Fruit fly (Drosophila melanogaster) whole organism, embryonic: ENCODE data around the gene CG44838.

ENCODE experiments used
- Awh ChIP-seq: fragments of 200-800 bp; sonication (Bioruptor generic); IDR thresholded peaks from 2 replicates; pipeline ENCODE4, ENCODE4 v1.3.6; 2022; ENCODE audit warnings: missing biosample characterization, missing genetic modification characterization
- CG1024 ChIP-seq: fragments of 200-800 bp; sonication (Bioruptor generic); IDR thresholded peaks from 2 replicates; pipeline ENCODE4 v1.3.6; 2022; ENCODE audit warnings: missing biosample characterization, missing genetic modification characterization
- CG11247 ChIP-seq: fragments of 200-800 bp; sonication (Bioruptor generic); IDR thresholded peaks from 2 replicates; pipeline ENCODE4 v1.3.6; 2022; ENCODE audit warnings: missing biosample characterization, missing genetic modification characterization
- CG1233 ChIP-seq: fragments of 200-800 bp; sonication (Bioruptor generic); optimal IDR thresholded peaks from 4 replicates; lab custom pipeline; 2018; ENCODE audit warnings: missing biosample characterization, mild to moderate bottlenecking, missing genetic modification characterization
- CG15073 ChIP-seq: fragments of 200-800 bp; sonication (Bioruptor generic); optimal IDR thresholded peaks from 2 replicates; lab custom pipeline; 2016; ENCODE audit warnings: missing biosample characterization, missing genetic modification characterization
- CG17359 ChIP-seq: fragments of 200-800 bp; sonication (Bioruptor generic); optimal IDR thresholded peaks from 3 replicates; lab custom pipeline; 2018; ENCODE audit warnings: missing biosample characterization, mild to moderate bottlenecking, missing genetic modification characterization, moderate library complexity
- CG17568 ChIP-seq: fragments of 200-800 bp; sonication (Bioruptor generic); optimal IDR thresholded peaks from 2 replicates; lab custom pipeline; 2018; ENCODE audit warnings: missing biosample characterization, mild to moderate bottlenecking, missing genetic modification characterization, moderate library complexity
- CG17829 ChIP-seq: fragments of 200-800 bp; optimal IDR thresholded peaks from 2 replicates; lab custom pipeline; 2019; ENCODE audit warnings: missing biosample characterization, mild to moderate bottlenecking, missing genetic modification characterization, moderate library complexity
- CG18764 ChIP-seq: fragments of 200-800 bp; sonication (Bioruptor generic); optimal IDR thresholded peaks from 3 replicates; lab custom pipeline; 2016; ENCODE audit warnings: missing biosample characterization, missing genetic modification characterization
- CG2875 ChIP-seq: fragments of 200-800 bp; sonication (Bioruptor generic); optimal IDR thresholded peaks from 2 replicates; lab custom pipeline; 2017; ENCODE audit warnings: missing biosample characterization, mild to moderate bottlenecking, missing genetic modification characterization, missing genetic modification reagents
- CG32767 ChIP-seq: fragments of 200-800 bp; sonication (Bioruptor generic); IDR thresholded peaks from 2 replicates; pipeline ENCODE4 v1.3.6; 2022; ENCODE audit warnings: missing biosample characterization, missing genetic modification characterization
- CG33557 ChIP-seq: fragments of 200-800 bp; sonication (Bioruptor generic); optimal IDR thresholded peaks from 2 replicates; lab custom pipeline; 2019; ENCODE audit warnings: missing biosample characterization, mild to moderate bottlenecking, missing genetic modification characterization, moderate library complexity
- CG7556 ChIP-seq: fragments of 200-800 bp; sonication (Bioruptor generic); optimal IDR thresholded peaks from 2 replicates; lab custom pipeline; 2017; ENCODE audit warnings: missing biosample characterization, mild to moderate bottlenecking, missing genetic modification characterization
- CG7839 ChIP-seq: fragments of 200-800 bp; sonication (Bioruptor generic); optimal IDR thresholded peaks from 3 replicates; lab custom pipeline; 2018; ENCODE audit warnings: missing biosample characterization, mild to moderate bottlenecking, missing genetic modification characterization, moderate library complexity
- CG7963 ChIP-seq: fragments of 200-800 bp; sonication (Bioruptor generic); IDR thresholded peaks from 3 replicates; pipeline ENCODE4 v1.3.6; 2022; ENCODE audit warnings: missing biosample characterization, missing genetic modification characterization; ENCODE audit not compliant: partially characterized antibody
- Dfd ChIP-seq, 2 experiments: fragments of >200 bp; optimal IDR thresholded peaks; 2 replicates each; lab custom pipeline; 2017; ENCODE audit warnings: missing biosample characterization in 2 of 2, missing genetic modification characterization in 2 of 2
- E2f2 ChIP-seq: fragments of 200-800 bp; sonication (Bioruptor generic); IDR thresholded peaks from 2 replicates; pipeline ENCODE4 v1.3.6; 2022; ENCODE audit warnings: missing biosample characterization, missing genetic modification characterization
- Fer3 ChIP-seq: fragments of 200-800 bp; sonication (Bioruptor generic); optimal IDR thresholded peaks from 2 replicates; lab custom pipeline; 2018; ENCODE audit warnings: missing biosample characterization, mild to moderate bottlenecking, missing genetic modification characterization, moderate library complexity
- HHEX ChIP-seq: fragments of 200-800 bp; sonication (Bioruptor generic); optimal IDR thresholded peaks from 3 replicates; lab custom pipeline; 2017; ENCODE audit warnings: missing biosample characterization, mild to moderate bottlenecking, missing genetic modification characterization, missing genetic modification reagents
- HLH3B ChIP-seq: fragments of 200-800 bp; sonication (Bioruptor generic); IDR thresholded peaks from 2 replicates; pipeline ENCODE4 v1.3.6; 2022; ENCODE audit warnings: missing biosample characterization, missing genetic modification characterization
- Hr51 ChIP-seq, 2 experiments: fragments of 200-800 bp; sonication (Bioruptor generic); optimal IDR thresholded peaks; 2 replicates in 1 of 2; 3 replicates in 1 of 2; lab custom pipeline; 2016 to 2018; ENCODE audit warnings: missing biosample characterization in 2 of 2, missing genetic modification characterization in 2 of 2, mild to moderate bottlenecking in 1 of 2, moderate library complexity in 1 of 2
- Lhr ChIP-seq: fragments of 200-800 bp; sonication (Bioruptor generic); optimal IDR thresholded peaks from 3 replicates; lab custom pipeline; 2017; ENCODE audit warnings: mild to moderate bottlenecking, missing biosample characterization, missing genetic modification reagents, missing genetic modification characterization
- Lim3 ChIP-seq: fragments of 200-800 bp; sonication (Bioruptor generic); IDR thresholded peaks from 2 replicates; pipeline ENCODE4 v1.3.6; 2022; ENCODE audit warnings: missing biosample characterization, missing genetic modification characterization
- NC2α ChIP-seq: fragments of 200-800 bp; sonication (Bioruptor generic); optimal IDR thresholded peaks from 2 replicates; lab custom pipeline; 2016; ENCODE audit warnings: missing biosample characterization, missing genetic modification characterization
- Rfx ChIP-seq: fragments of 200-800 bp; sonication (Bioruptor generic); IDR thresholded peaks from 2 replicates; pipeline ENCODE4 v1.3.6; 2022; ENCODE audit warnings: missing biosample characterization, missing genetic modification characterization
- Side ChIP-seq: fragments of 200-800 bp; sonication (Bioruptor generic); optimal IDR thresholded peaks from 2 replicates; lab custom pipeline; 2016; ENCODE audit warnings: missing biosample characterization, missing genetic modification characterization
- Ssrp ChIP-seq: fragments of 200-800 bp; sonication (Bioruptor generic); optimal IDR thresholded peaks from 2 replicates; lab custom pipeline; 2018; ENCODE audit warnings: missing biosample characterization, mild to moderate bottlenecking, missing genetic modification characterization, moderate library complexity
- Stat92E ChIP-seq, 3 experiments: fragments of >200 bp in 2 of 3; fragments of 200-800 bp in 1 of 3; sonication (Bioruptor generic) in 1 of 3; optimal IDR thresholded peaks; 2 replicates each; lab custom pipeline; 2017 to 2019; ENCODE audit warnings: missing biosample characterization in 3 of 3, missing genetic modification characterization in 3 of 3, mild to moderate bottlenecking in 1 of 3, moderate library complexity in 1 of 3
- TFAM ChIP-seq: fragments of 200-800 bp; sonication (Bioruptor generic); optimal IDR thresholded peaks from 2 replicates; lab custom pipeline; 2017; ENCODE audit warnings: missing biosample characterization, missing genetic modification characterization, inconsistent platforms
- Tbp ChIP-seq: fragments of >200 bp; optimal IDR thresholded peaks from 2 replicates; lab custom pipeline; 2018; ENCODE audit warnings: missing biosample characterization, missing genetic modification characterization
- Trl ChIP-seq, 3 experiments: fragments of >200 bp in 2 of 3; fragments of 200-800 bp in 1 of 3; sonication (Bioruptor generic) in 1 of 3; optimal IDR thresholded peaks; 2 replicates in 1 of 3; 3 replicates in 2 of 3; lab custom pipeline; 2016 to 2017; ENCODE audit warnings: missing biosample characterization in 1 of 3, missing genetic modification characterization in 1 of 3
- Usf ChIP-seq: fragments of 200-800 bp; sonication (Bioruptor generic); optimal IDR thresholded peaks from 2 replicates; lab custom pipeline; 2017; ENCODE audit warnings: missing genotype, missing biosample characterization, missing genetic modification characterization
- ab ChIP-seq: fragments of 200-800 bp; sonication (Bioruptor generic); optimal IDR thresholded peaks from 2 replicates; lab custom pipeline; 2016; ENCODE audit warnings: missing biosample characterization, missing genetic modification characterization
- br ChIP-seq: fragments of >200 bp; optimal IDR thresholded peaks from 2 replicates; lab custom pipeline; 2017
- btn ChIP-seq: fragments of 200-800 bp; sonication (Bioruptor generic); optimal IDR thresholded peaks from 2 replicates; lab custom pipeline; 2016; ENCODE audit warnings: missing biosample characterization, missing genetic modification characterization
- cato ChIP-seq: fragments of 200-800 bp; sonication (Bioruptor generic); optimal IDR thresholded peaks from 2 replicates; lab custom pipeline; 2016; ENCODE audit warnings: missing biosample characterization, missing genetic modification characterization, borderline replicate concordance
- chm ChIP-seq: fragments of 200-800 bp; sonication (Bioruptor generic); IDR thresholded peaks from 2 replicates; pipeline ENCODE4 v1.3.6; 2022; ENCODE audit warnings: missing biosample characterization, missing genetic modification characterization
- grn ChIP-seq: fragments of 200-800 bp; sonication (Bioruptor generic); optimal IDR thresholded peaks from 3 replicates; lab custom pipeline; 2017; ENCODE audit warnings: missing biosample characterization, missing genetic modification characterization
- gsb ChIP-seq: fragments of 200-800 bp; sonication (Bioruptor generic); IDR thresholded peaks from 2 replicates; pipeline ENCODE4 v1.3.6; 2022; ENCODE audit warnings: missing biosample characterization, missing genetic modification characterization
- inv ChIP-seq: fragments of 200-800 bp; sonication (Bioruptor generic); IDR thresholded peaks from 2 replicates; pipeline ENCODE4 v1.3.6; 2022; ENCODE audit warnings: missing biosample characterization, missing genetic modification characterization; ENCODE audit not compliant: partially characterized antibody
- kay ChIP-seq: fragments of 200-800 bp; sonication (Bioruptor generic); optimal IDR thresholded peaks from 2 replicates; lab custom pipeline; 2016; ENCODE audit warnings: missing biosample characterization, missing genetic modification characterization
- lmd ChIP-seq: fragments of 200-800 bp; sonication (Bioruptor generic); IDR thresholded peaks from 2 replicates; pipeline ENCODE4 v1.3.6; 2022; ENCODE audit warnings: missing biosample characterization, missing genetic modification characterization
- lola ChIP-seq, 3 experiments: fragments of >200 bp in 2 of 3; fragments of 200-800 bp in 1 of 3; sonication (Bioruptor generic) in 1 of 3; optimal IDR thresholded peaks; 2 replicates each; lab custom pipeline; 2017 to 2019; ENCODE audit warnings: missing biosample characterization in 3 of 3, missing genetic modification characterization in 3 of 3, mild to moderate bottlenecking in 1 of 3, moderate library complexity in 1 of 3
- repo ChIP-seq: fragments of 200-800 bp; sonication (Bioruptor generic); optimal IDR thresholded peaks from 2 replicates; lab custom pipeline; 2016; ENCODE audit warnings: missing biosample characterization, missing genetic modification characterization
- sisA ChIP-seq: fragments of 200-800 bp; sonication (Bioruptor generic); IDR thresholded peaks from 2 replicates; pipeline ENCODE4 v1.3.6; 2022; ENCODE audit warnings: missing biosample characterization, missing genetic modification characterization
- stc ChIP-seq: fragments of 200-800 bp; sonication (Bioruptor generic); IDR thresholded peaks from 2 replicates; pipeline ENCODE4 v1.3.6; 2022; ENCODE audit warnings: missing biosample characterization, missing genetic modification characterization
- tap ChIP-seq: fragments of 200-800 bp; optimal IDR thresholded peaks from 3 replicates; lab custom pipeline; 2019; ENCODE audit warnings: missing biosample characterization, mild to moderate bottlenecking, missing genetic modification characterization, moderate library complexity
- tgo ChIP-seq: fragments of 200-800 bp; sonication (Bioruptor generic); IDR thresholded peaks from 3 replicates; pipeline ENCODE4 v1.3.6; 2022; ENCODE audit warnings: missing biosample characterization, missing genetic modification characterization
- tio ChIP-seq: fragments of 200-800 bp; sonication (Bioruptor generic); optimal IDR thresholded peaks from 2 replicates; lab custom pipeline; 2017; ENCODE audit warnings: missing biosample characterization, missing genetic modification characterization, inconsistent platforms
- wor ChIP-seq: fragments of 200-800 bp; sonication (Bioruptor generic); IDR thresholded peaks from 2 replicates; pipeline ENCODE4 v1.3.6; 2022; ENCODE audit warnings: missing biosample characterization, missing genetic modification characterization

Gene CG44838

DNA sequence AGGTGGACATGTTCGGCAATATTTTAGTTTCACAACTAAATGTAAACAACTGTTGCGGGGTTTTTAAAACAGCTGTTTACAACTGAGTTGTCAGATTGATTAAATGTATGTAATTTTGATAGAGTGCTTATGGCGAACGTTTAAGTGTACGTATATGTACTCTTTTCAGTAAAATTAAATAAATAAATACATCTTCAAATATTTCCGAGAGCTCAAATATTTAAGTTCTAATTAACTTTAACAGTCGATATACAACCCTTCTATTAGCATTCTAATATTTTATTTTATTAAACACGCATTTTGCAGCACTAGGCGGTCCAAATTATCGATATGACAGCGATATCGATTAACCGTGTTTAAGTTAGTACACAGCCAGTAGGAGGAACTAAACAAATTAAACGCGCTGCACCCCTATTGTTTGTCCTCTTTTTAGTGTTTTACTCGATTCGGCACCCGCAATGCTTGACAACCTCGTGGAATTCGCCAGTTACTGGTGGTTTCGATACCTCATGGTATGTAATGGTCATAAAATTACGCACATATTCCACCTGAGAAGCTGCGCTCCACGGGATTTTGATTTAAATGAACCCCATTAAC lies 9.2 kb upstream of the CG44838 start, which contains the start of the genes CG3448 and ghi (continued):
- TF ChIP-seq CG32767 (GFP tag; lab: Robert Waterston, UW) (no peak), Ssrp (tag; lab: Kevin White, UChicago) (no peak), chm (GFP tag; lab: Robert Waterston, UW) (0 out of 2 replicates have a peak, but pooled peaks have one; percentile 30), repo (GFP tag; lab: Kevin White, UChicago) (no peak), Side (GFP tag; lab: Kevin White, UChicago) (peak; percentile 26), Awh (GFP tag; lab: Robert Waterston, UW) (peak; percentile 72), CG17568 (GFP tag; lab: Kevin White, UChicago) (no peak), Usf (GFP tag; lab: Kevin White, UChicago) (no peak), Lhr (peak; percentile 13), CG7556 (GFP tag; lab: Kevin White, UChicago) (peak; percentile 62), HHEX (peak; percentile 64), grn (GFP tag; lab: Kevin White, UChicago) (peak; percentile 1), Fer3 (peak; percentile 68), btn (no peak), Trl (optimal IDR thresholded peaks at IDR 0.05; lab: Kevin White, UChicago) (no peak), Trl (GFP tag; optimal IDR thresholded peaks at IDR 0.05; lab: Kevin White, UChicago) (peak; percentile 69), E2f2 (GFP tag; lab: Robert Waterston, UW) (peak; percentile 67), stc (GFP tag; lab: Robert Waterston, UW) (peak; percentile 58), Rfx (GFP tag; lab: Robert Waterston, UW) (peak; percentile 64), Lim3 (GFP tag; lab: Robert Waterston, UW) (no peak), ab (GFP tag; lab: Kevin White, UChicago) (no peak), CG11247 (peak; percentile 63; the same call in 1 of the 2 replicates), TFAM (GFP tag; lab: Kevin White, UChicago) (no peak), wor (GFP tag; lab: Robert Waterston, UW) (no peak), CG7963 (GFP tag; lab: Robert Waterston, UW) (peak; percentile 69), lmd (GFP tag; lab: Robert Waterston, UW) (peak; percentile 73), gsb (GFP tag; lab: Robert Waterston, UW) (no peak), CG17829 (tag; lab: Kevin White, UChicago) (peak; percentile 61), Hr51 (GFP tag; optimal IDR thresholded peaks at IDR 0.05; lab: Kevin White, UChicago) (peak in 1 of 2 experiments; percentile 47), br (lab: Kevin White, UChicago) (no peak), tap (tag; lab: Kevin White, UChicago) (peak; percentile 45), Dfd (GFP tag; optimal IDR thresholded peaks at IDR 0.05; lab: Kevin White, UChicago) (no peak), Stat92E (GFP tag; optimal IDR thresholded peaks at IDR 0.05; lab: Kevin White, UChicago) (peak in 1 of 3 experiments; percentile 39), CG1024 (GFP tag; lab: Robert Waterston, UW) (no peak), CG2875 (no peak), CG18764 (peak; percentile 61), kay (peak; percentile 57), NC2α (GFP tag; lab: Kevin White, UChicago) (no peak), lola (GFP tag; optimal IDR thresholded peaks at IDR 0.05; lab: Kevin White, UChicago) (peak in 1 of 3 experiments; percentile 15), CG17359 (tag; lab: Kevin White, UChicago) (peak; percentile 73), tio (GFP tag; lab: Kevin White, UChicago) (no peak), cato (GFP tag; lab: Kevin White, UChicago) (no peak), HLH3B (GFP tag; lab: Robert Waterston, UW) (no peak), CG15073 (GFP tag; lab: Kevin White, UChicago) (no peak), Tbp (GFP tag; lab: Kevin White, UChicago) (no peak), tgo (GFP tag; lab: Robert Waterston, UW) (no peak), CG33557 (GFP tag; lab: Kevin White, UChicago) (no peak), CG7839 (tag; lab: Kevin White, UChicago) (peak; percentile 69), inv (GFP tag; lab: Robert Waterston, UW) (peak; percentile 48; the same call in 1 of the 2 replicates), sisA (GFP tag; lab: Robert Waterston, UW) (peak; percentile 58), CG1233 (GFP tag; lab: Kevin White, UChicago) (peak; percentile 69)
